Worm (Caenorhabditis elegans) whole organism, L1 larva: ENCODE results near the gene M01H9.4.
A peak's percentile ranks its signal among the peaks of the same experiment; 100 is the strongest.

Source experiments
- C16A3.4 ChIP-seq: fragments of 150-350 bp; optimal IDR thresholded peaks from 2 replicates; lab custom pipeline; 2014; ENCODE audit warnings: missing biosample characterization, missing genetic modification characterization
- C34B4.2 ChIP-seq: sonication (generic microtip); optimal IDR thresholded peaks from 2 replicates; lab custom pipeline; 2017; ENCODE audit warnings: mild to moderate bottlenecking, missing genetic modification characterization, missing compliant biosample characterization
- Y116A8C.19 ChIP-seq: sonication (generic microtip); optimal IDR thresholded peaks from 2 replicates; lab custom pipeline; 2016; ENCODE audit warnings: missing compliant biosample characterization, missing genetic modification characterization, borderline replicate concordance
- aha-1 ChIP-seq: fragments of 150-350 bp; optimal IDR thresholded peaks from 2 replicates; lab custom pipeline; 2014; ENCODE audit warnings: missing biosample characterization, missing genetic modification characterization
- ama-1 ChIP-seq: fragments of 150-350 bp; optimal IDR thresholded peaks from 2 replicates; lab custom pipeline; 2014
- blmp-1 ChIP-seq: fragments of 150-350 bp; optimal IDR thresholded peaks from 2 replicates; lab custom pipeline; 2014; ENCODE audit warnings: missing biosample characterization, missing genetic modification characterization
- ceh-63 ChIP-seq: fragments of 200-800 bp; sonication (Bioruptor generic); optimal IDR thresholded peaks from 2 replicates; lab custom pipeline; 2018; ENCODE audit warnings: mild to moderate bottlenecking, missing genetic modification characterization, missing compliant biosample characterization
- ceh-8 ChIP-seq: fragments of 200-800 bp; sonication (Bioruptor generic); optimal IDR thresholded peaks from 2 replicates; lab custom pipeline; 2018; ENCODE audit warnings: mild to moderate bottlenecking, missing genetic modification characterization, moderate library complexity, missing compliant biosample characterization
- ceh-82 ChIP-seq, 3 experiments: fragments of 150-350 bp in 1 of 3; sonication (generic microtip) in 2 of 3; optimal IDR thresholded peaks; 2 replicates each; lab custom pipeline; 2014 to 2017; ENCODE audit warnings: missing biosample characterization in 3 of 3, missing genetic modification characterization in 3 of 3
- ceh-88 ChIP-seq: fragments of 200-800 bp; sonication (Bioruptor generic); IDR thresholded peaks from 2 replicates; pipeline ENCODE4 v1.3.6; 2022; ENCODE audit warnings: missing genetic modification characterization, missing compliant biosample characterization
- ceh-90 ChIP-seq: sonication (generic microtip); optimal IDR thresholded peaks from 2 replicates; lab custom pipeline; 2016; ENCODE audit warnings: missing genetic modification characterization, missing compliant biosample characterization
- ces-1 ChIP-seq: fragments of 150-350 bp; optimal IDR thresholded peaks from 2 replicates; lab custom pipeline; 2014; ENCODE audit warnings: missing biosample characterization, missing genetic modification reagents, missing genetic modification characterization
- efl-1 ChIP-seq, 4 experiments: fragments of 150-350 bp; optimal IDR thresholded peaks in 3 of 4; peaks in 1 of 4; 1 replicate in 1 of 4; 2 replicates in 3 of 4; lab custom pipeline; 2014; ENCODE audit warnings: missing biosample characterization in 2 of 4, missing genetic modification characterization in 2 of 4, missing genetic modification reagents in 2 of 4
- egl-13 ChIP-seq: sonication (generic microtip); optimal IDR thresholded peaks from 2 replicates; lab custom pipeline; 2016; ENCODE audit warnings: missing genotype, missing genetic modification reagents, missing genetic modification characterization, missing compliant biosample characterization
- egl-27 ChIP-seq, 2 experiments: fragments of 150-350 bp in 1 of 2; sonication (generic microtip); optimal IDR thresholded peaks; 3 replicates each; lab custom pipeline; 2017 to 2018; ENCODE audit warnings: missing biosample characterization in 2 of 2, missing genetic modification characterization in 2 of 2, missing genetic modification reagents in 2 of 2
- elt-2 ChIP-seq: sonication (generic microtip); optimal IDR thresholded peaks from 2 replicates; lab custom pipeline; 2016; ENCODE audit warnings: missing genetic modification characterization, mild to moderate bottlenecking, inconsistent platforms, missing compliant biosample characterization, missing genetic modification reagents
- ets-5 ChIP-seq: fragments of 200-800 bp; sonication (Bioruptor generic); IDR thresholded peaks from 2 replicates; pipeline ENCODE4 v1.3.6; 2022; ENCODE audit warnings: missing genetic modification characterization, missing compliant biosample characterization
- fkh-10 ChIP-seq: sonication (generic microtip); optimal IDR thresholded peaks from 2 replicates; lab custom pipeline; 2017; ENCODE audit warnings: missing biosample characterization, missing genetic modification reagents, missing genetic modification characterization
- fkh-4 ChIP-seq: sonication (generic microtip); optimal IDR thresholded peaks from 2 replicates; lab custom pipeline; 2016; ENCODE audit warnings: missing compliant biosample characterization, missing genetic modification characterization, borderline replicate concordance
- fkh-8 ChIP-seq: sonication (generic microtip); optimal IDR thresholded peaks from 2 replicates; lab custom pipeline; 2016; ENCODE audit warnings: mild to moderate bottlenecking, missing genetic modification characterization, missing compliant biosample characterization
- fos-1 ChIP-seq: fragments of 150-350 bp; optimal IDR thresholded peaks from 2 replicates; lab custom pipeline; 2014; ENCODE audit warnings: missing biosample characterization, missing genetic modification characterization
- grh-1 ChIP-seq: fragments of 200-800 bp; sonication (Bioruptor generic); IDR thresholded peaks from 2 replicates; pipeline ENCODE4 v1.3.6; 2022; ENCODE audit warnings: missing genetic modification reagents, missing genetic modification characterization, missing compliant biosample characterization
- hlh-4 ChIP-seq: sonication (generic microtip); optimal IDR thresholded peaks from 2 replicates; lab custom pipeline; 2016; ENCODE audit warnings: mild to moderate bottlenecking, missing genetic modification characterization, missing compliant biosample characterization
- hpl-2 ChIP-seq: fragments of 150-350 bp; optimal IDR thresholded peaks from 2 replicates; lab custom pipeline; 2014; ENCODE audit warnings: missing biosample characterization, missing genetic modification reagents, missing genetic modification characterization
- irx-1 ChIP-seq: sonication (generic microtip); optimal IDR thresholded peaks from 2 replicates; lab custom pipeline; 2016; ENCODE audit warnings: missing genetic modification characterization, missing compliant biosample characterization
- isw-1 ChIP-seq: fragments of 200-800 bp; sonication (Bioruptor generic); IDR thresholded peaks from 2 replicates; pipeline ENCODE4 v1.3.6; 2022; ENCODE audit warnings: missing genetic modification characterization, missing compliant biosample characterization
- jun-1 ChIP-seq: fragments of 150-350 bp; optimal IDR thresholded peaks from 2 replicates; lab custom pipeline; 2014; ENCODE audit warnings: missing biosample characterization, missing genetic modification reagents, missing genetic modification characterization
- lin-13 ChIP-seq: fragments of 150-350 bp; optimal IDR thresholded peaks from 2 replicates; lab custom pipeline; 2014; ENCODE audit warnings: missing biosample characterization, missing genetic modification reagents, missing genetic modification characterization
- lin-14 ChIP-seq: fragments of 200-800 bp; sonication (Bioruptor generic); optimal IDR thresholded peaks from 2 replicates; lab custom pipeline; 2018; ENCODE audit warnings: mild to moderate bottlenecking, missing genetic modification characterization, moderate library complexity, missing compliant biosample characterization
- lin-15B ChIP-seq: fragments of 150-350 bp; sonication (generic microtip); optimal IDR thresholded peaks from 3 replicates; lab custom pipeline; 2014; ENCODE audit warnings: missing biosample characterization, missing genetic modification characterization
- lin-35 ChIP-seq, 2 experiments: fragments of 150-350 bp; optimal IDR thresholded peaks; 2 replicates each; lab custom pipeline; 2014; ENCODE audit warnings: missing biosample characterization in 2 of 2, missing genetic modification characterization in 2 of 2, missing genetic modification reagents in 2 of 2
- lin-39 ChIP-seq: fragments of 150-350 bp; optimal IDR thresholded peaks from 2 replicates; lab custom pipeline; 2014; ENCODE audit warnings: missing biosample characterization, missing genetic modification reagents, missing genetic modification characterization
- lsy-2 ChIP-seq, 2 experiments: fragments of 150-350 bp; optimal IDR thresholded peaks; 2 replicates each; lab custom pipeline; 2014; ENCODE audit warnings: missing biosample characterization in 2 of 2, missing genetic modification characterization in 2 of 2
- mdl-1 ChIP-seq, 2 experiments: fragments of 150-350 bp; optimal IDR thresholded peaks; 2 replicates each; lab custom pipeline; 2014 to 2017; ENCODE audit warnings: missing biosample characterization in 2 of 2, missing genetic modification characterization in 2 of 2, inconsistent platforms in 1 of 2
- mef-2 ChIP-seq: fragments of 150-350 bp; optimal IDR thresholded peaks from 2 replicates; lab custom pipeline; 2014; ENCODE audit warnings: missing biosample characterization, missing genetic modification characterization
- mep-1 ChIP-seq: fragments of 150-350 bp; optimal IDR thresholded peaks from 2 replicates; lab custom pipeline; 2014; ENCODE audit warnings: missing biosample characterization, missing genetic modification characterization
- nhr-19 ChIP-seq: fragments of 200-800 bp; sonication (Bioruptor generic); conservative IDR thresholded peaks from 2 replicates; pipeline ENCODE4 v1.3.6; 2022; ENCODE audit warnings: missing genetic modification characterization, missing compliant biosample characterization
- nhr-28 ChIP-seq: fragments of 150-350 bp; optimal IDR thresholded peaks from 2 replicates; lab custom pipeline; 2014; ENCODE audit warnings: missing biosample characterization, missing genetic modification characterization
- nhr-71 ChIP-seq: sonication (generic microtip); optimal IDR thresholded peaks from 2 replicates; lab custom pipeline; 2016; ENCODE audit warnings: mild to moderate bottlenecking, missing genetic modification characterization, moderate library complexity, missing compliant biosample characterization
- nhr-76 ChIP-seq: sonication (generic microtip); optimal IDR thresholded peaks from 2 replicates; lab custom pipeline; 2017; ENCODE audit warnings: missing biosample characterization, missing genetic modification characterization
- nhr-85 ChIP-seq: sonication (generic microtip); peaks from one replicate; lab custom pipeline; 2016; ENCODE audit warnings: missing genetic modification characterization, inconsistent platforms, missing compliant biosample characterization
- pag-3 ChIP-seq: sonication (generic microtip); optimal IDR thresholded peaks from 2 replicates; lab custom pipeline; 2017; ENCODE audit warnings: missing genetic modification characterization, mild to moderate bottlenecking, missing compliant biosample characterization, antibody characterized with exemption, borderline replicate concordance; ENCODE audit not compliant: insufficient read depth
- pax-3 ChIP-seq: fragments of 200-800 bp; sonication (Bioruptor generic); optimal IDR thresholded peaks from 2 replicates; lab custom pipeline; 2018; ENCODE audit warnings: mild to moderate bottlenecking, missing genetic modification characterization, moderate library complexity, missing compliant biosample characterization
- skn-1 ChIP-seq: fragments of 150-350 bp; optimal IDR thresholded peaks from 2 replicates; lab custom pipeline; 2014; ENCODE audit warnings: missing biosample characterization, missing genetic modification characterization
- snpc-4 ChIP-seq: fragments of 150-350 bp; optimal IDR thresholded peaks from 2 replicates; lab custom pipeline; 2014; ENCODE audit warnings: missing biosample characterization, missing genetic modification characterization
- sptf-1 ChIP-seq: fragments of 150-350 bp; optimal IDR thresholded peaks from 2 replicates; lab custom pipeline; 2014; ENCODE audit warnings: missing biosample characterization, missing genetic modification characterization
- sup-37 ChIP-seq: fragments of 200-800 bp; sonication (Bioruptor generic); optimal IDR thresholded peaks from 2 replicates; lab custom pipeline; 2018; ENCODE audit warnings: mild to moderate bottlenecking, missing genetic modification characterization, missing compliant biosample characterization
- swsn-7 ChIP-seq: sonication (generic microtip); optimal IDR thresholded peaks from 2 replicates; lab custom pipeline; 2016; ENCODE audit warnings: missing genetic modification characterization, missing compliant biosample characterization
- tbx-2 ChIP-seq: sonication (generic microtip); optimal IDR thresholded peaks from 2 replicates; lab custom pipeline; 2016; ENCODE audit warnings: missing genetic modification characterization, missing compliant biosample characterization
- unc-130 ChIP-seq: fragments of 150-350 bp; optimal IDR thresholded peaks from 2 replicates; lab custom pipeline; 2017; ENCODE audit warnings: missing biosample characterization, missing genetic modification characterization, inconsistent platforms
- unc-30 ChIP-seq: sonication (generic microtip); optimal IDR thresholded peaks from 2 replicates; lab custom pipeline; 2017; ENCODE audit warnings: missing biosample characterization, missing genetic modification characterization
- unc-62 ChIP-seq: fragments of 150-350 bp; optimal IDR thresholded peaks from 2 replicates; lab custom pipeline; 2014; ENCODE audit warnings: missing biosample characterization, missing genetic modification reagents, missing genetic modification characterization
- unc-86 ChIP-seq: sonication (generic microtip); optimal IDR thresholded peaks from 2 replicates; lab custom pipeline; 2016; ENCODE audit warnings: missing genetic modification characterization, missing compliant biosample characterization
- unc-98 ChIP-seq: fragments of 200-800 bp; sonication (Bioruptor generic); IDR thresholded peaks from 2 replicates; pipeline ENCODE4 v1.3.6; 2022; ENCODE audit warnings: missing genetic modification characterization, missing compliant biosample characterization

The M01H9.4 gene

DNA sequence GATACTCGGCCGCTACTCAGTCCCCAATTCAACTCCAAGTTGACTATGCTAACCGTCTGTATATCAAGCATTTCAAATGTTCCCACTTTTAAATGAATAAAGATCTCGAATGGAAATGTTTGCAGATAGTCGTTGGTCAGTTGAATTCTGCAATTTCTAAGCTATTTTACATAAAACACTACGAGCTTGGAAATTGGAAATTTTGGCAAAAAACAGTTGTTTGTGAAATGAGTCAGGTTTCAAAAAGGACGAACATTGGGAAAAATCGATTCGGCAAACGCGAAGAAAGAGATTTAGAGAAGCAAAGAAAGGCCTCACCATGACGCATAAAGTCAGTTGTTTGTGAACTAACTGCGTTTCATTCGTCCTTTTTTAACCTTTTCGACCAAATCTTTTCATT is 35.8 kb downstream of the M01H9.4 start (continued):
- TF ChIP-seq blmp-1 (tag; lab: Kevin White, UChicago) (no peak), lsy-2 (tag; optimal IDR thresholded peaks at IDR 0.05; lab: Kevin White, UChicago) (peak; percentile 62 to 82), ces-1 (no peak), egl-27 (tag; optimal IDR thresholded peaks at IDR 0.05; lab: Kevin White, UChicago) (no peak), ets-5 (GFP tag; lab: Robert Waterston, UW) (no peak), efl-1 (optimal IDR thresholded peaks at IDR 0.05; lab: Kevin White, UChicago) (peak; percentile 55 to 60), efl-1 (GFP tag; optimal IDR thresholded peaks at IDR 0.05 in 1 of 2; lab: Kevin White, UChicago) (peak; percentile 37 to 48), ceh-88 (GFP tag; lab: Robert Waterston, UW) (no peak), lin-14 (peak; percentile 58), swsn-7 (tag; lab: Kevin White, UChicago) (peak; percentile 41), aha-1 (tag; lab: Kevin White, UChicago) (no peak), mep-1 (tag; lab: Kevin White, UChicago) (peak; percentile 72), lin-39 (tag; lab: Kevin White, UChicago) (no peak), mef-2 (tag; lab: Kevin White, UChicago) (no peak), pax-3 (tag; lab: Kevin White, UChicago) (no peak), nhr-85 (tag; lab: Kevin White, UChicago) (peak; percentile 39), nhr-76 (no peak), unc-86 (tag; lab: Kevin White, UChicago) (no peak), Y116A8C.19 (no peak), unc-30 (tag; lab: Kevin White, UChicago) (no peak), ama-1 (lab: Kevin White, UChicago) (peak; percentile 74), egl-13 (tag; lab: Kevin White, UChicago) (no peak), C16A3.4 (tag; lab: Kevin White, UChicago) (no peak), lin-15B (no peak), unc-130 (no peak), ceh-90 (no peak), elt-2 (tag; lab: Kevin White, UChicago) (no peak), sup-37 (GFP tag; lab: Kevin White, UChicago) (no peak), jun-1 (tag; lab: Kevin White, UChicago) (peak; percentile 47), fkh-4 (tag; lab: Kevin White, UChicago) (no peak), pag-3 (tag; lab: Kevin White, UChicago) (no peak), hpl-2 (GFP tag; lab: Kevin White, UChicago) (peak; percentile 10), fkh-10 (GFP tag; lab: Kevin White, UChicago) (no peak), fos-1 (tag; lab: Kevin White, UChicago) (peak; percentile 34), unc-62 (GFP tag; lab: Kevin White, UChicago) (no peak), nhr-71 (tag; lab: Kevin White, UChicago) (peak; percentile 63), ceh-8 (GFP tag; lab: Kevin White, UChicago) (no peak), snpc-4 (tag; lab: Kevin White, UChicago) (no peak), tbx-2 (no peak), skn-1 (tag; lab: Kevin White, UChicago) (no peak), C34B4.2 (no peak), grh-1 (no peak), nhr-28 (tag; lab: Kevin White, UChicago) (no peak), ceh-82 (tag; optimal IDR thresholded peaks at IDR 0.05; lab: Kevin White, UChicago) (peak in 2 of 3 experiments; percentile 16), lin-13 (GFP tag; lab: Kevin White, UChicago) (no peak), hlh-4 (tag; lab: Kevin White, UChicago) (no peak), mdl-1 (tag; optimal IDR thresholded peaks at IDR 0.05; lab: Kevin White, UChicago) (peak in 1 of 2 experiments; percentile 43), isw-1 (GFP tag; lab: Robert Waterston, UW) (no peak), unc-98 (no peak), ceh-63 (no peak), fkh-8 (tag; lab: Kevin White, UChicago) (no peak), irx-1 (tag; lab: Kevin White, UChicago) (no peak), sptf-1 (no peak), lin-35 (GFP tag; optimal IDR thresholded peaks at IDR 0.05; lab: Kevin White, UChicago) (peak; percentile 46 to 59), nhr-19 (peak; percentile 26; the same call in 1 of the 2 replicates)
